Fruit fly (Drosophila melanogaster): ENCODE data around the gene CG14736.

Gene CG14736

DNA sequence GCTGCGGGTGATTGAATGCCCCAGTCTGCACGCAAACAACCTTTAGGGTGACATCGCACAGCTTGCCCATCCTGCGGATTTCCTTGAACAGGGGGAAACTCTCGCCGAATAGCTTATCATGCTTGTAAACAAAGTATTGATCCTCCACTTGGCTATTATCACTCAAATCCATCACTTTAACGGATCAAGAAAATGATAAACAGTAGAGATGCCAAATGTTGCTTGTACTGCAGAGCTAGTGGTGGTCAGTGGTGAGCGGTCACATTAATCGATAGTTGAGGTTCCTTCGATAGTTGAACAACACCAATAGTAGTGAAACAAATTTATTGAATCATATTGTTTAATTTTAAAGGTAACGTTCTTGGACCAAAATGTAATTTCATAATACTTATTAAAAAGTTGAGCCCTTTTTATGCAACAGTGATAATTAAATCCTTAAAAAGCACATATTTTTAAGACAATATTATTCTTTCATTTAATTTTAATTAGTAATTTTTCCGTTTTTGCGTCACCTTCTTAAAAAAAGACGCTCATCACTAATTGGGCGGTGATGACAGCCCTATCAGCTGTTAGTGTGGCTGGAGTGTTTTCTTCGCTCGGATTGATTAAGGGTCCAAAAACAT lies 30.0 kb upstream of the CG14736 start, which contains the start of the genes KLHL18 and GCC185 (continued):
- TF ChIP-seq eyg (GFP tag; optimal IDR thresholded peaks at IDR 0.05) = no peak
- peak; percentile 45 for TF ChIP-seq ewg (GFP tag; optimal IDR thresholded peaks at IDR 0.05)
- TF ChIP-seq CG2889 (GFP tag; IDR thresholded peaks at IDR 0.05) = peak; percentile 59; the same call in 1 of the 3 replicates
- TF ChIP-seq sc (optimal IDR thresholded peaks at IDR 0.05) = no peak
- TF ChIP-seq sc (GFP tag; optimal IDR thresholded peaks at IDR 0.05) = peak; percentile 57
- peak; percentile 49 for TF ChIP-seq psq (GFP tag; optimal IDR thresholded peaks at IDR 0.05)
- peak; percentile 83 for TF ChIP-seq CG12155 (GFP tag; optimal IDR thresholded peaks at IDR 0.05)
- TF ChIP-seq B-H1 (GFP tag; IDR thresholded peaks at IDR 0.05) = no peak
- TF ChIP-seq Hr78 (GFP tag; optimal IDR thresholded peaks at IDR 0.05) = no peak
- TF ChIP-seq CG31224 (GFP tag; IDR thresholded peaks at IDR 0.05) = peak; percentile 58
- TF ChIP-seq CG17802 (tag; optimal IDR thresholded peaks at IDR 0.05) = peak; percentile 27
- no peak for TF ChIP-seq PHDP (tag; optimal IDR thresholded peaks at IDR 0.05)
- TF ChIP-seq Tbp (GFP tag; optimal IDR thresholded peaks at IDR 0.05) = no peak
- TF ChIP-seq klu (GFP tag; IDR thresholded peaks at IDR 0.05) = peak; percentile 76; the same call in 1 of the 2 replicates
- TF ChIP-seq CG4730 (GFP tag; IDR thresholded peaks at IDR 0.05) = peak; percentile 56; the same call in 1 of the 2 replicates
- no peak for TF ChIP-seq p53 (GFP tag; optimal IDR thresholded peaks at IDR 0.05)
- no peak for TF ChIP-seq TFAM (GFP tag; optimal IDR thresholded peaks at IDR 0.05)
- no peak for TF ChIP-seq ci (GFP tag; IDR thresholded peaks at IDR 0.05)
- TF ChIP-seq Dad (GFP tag; optimal IDR thresholded peaks at IDR 0.05) = no peak
- TF ChIP-seq CG42726 (GFP tag; IDR thresholded peaks at IDR 0.05; ENCODE audit: partially characterized antibody) = 0 out of 2 replicates have a peak, but pooled peaks have one; percentile 37
- TF ChIP-seq gcm2 (GFP tag; optimal IDR thresholded peaks at IDR 0.05) = no peak
- TF ChIP-seq oc (tag; optimal IDR thresholded peaks at IDR 0.05) = no peak
- TF ChIP-seq bcd (GFP tag; optimal IDR thresholded peaks at IDR 0.05) = peak; percentile 83
- TF ChIP-seq btn (GFP tag; optimal IDR thresholded peaks at IDR 0.05) = no peak
- peak; percentile 68 for TF ChIP-seq bab2 (GFP tag; optimal IDR thresholded peaks at IDR 0.05)
- TF ChIP-seq Ravus (GFP tag; IDR thresholded peaks at IDR 0.05) = no peak
- TF ChIP-seq zfh1 (GFP tag; IDR thresholded peaks at IDR 0.05) = peak; percentile 56; the same call in 1 of the 3 replicates
- TF ChIP-seq MESR4 (GFP tag; optimal IDR thresholded peaks at IDR 0.05) = peak; percentile 53
- TF ChIP-seq Lim3 (GFP tag; IDR thresholded peaks at IDR 0.05) = no peak
- TF ChIP-seq CG4404 (GFP tag; IDR thresholded peaks at IDR 0.05) = peak; percentile 90
- TF ChIP-seq Scr (GFP tag; IDR thresholded peaks at IDR 0.05; ENCODE audit: partially characterized antibody) = peak; percentile 89
- TF ChIP-seq CG15514 (GFP tag; optimal IDR thresholded peaks at IDR 0.05) = peak; percentile 80
- TF ChIP-seq Sox100B (GFP tag; optimal IDR thresholded peaks at IDR 0.05) = no peak
- no peak; the same call in 1 of the 2 replicates for TF ChIP-seq E2f2 (GFP tag; IDR thresholded peaks at IDR 0.05)
- TF ChIP-seq Bdp1 (GFP tag; optimal IDR thresholded peaks at IDR 0.05) = peak; percentile 26
- TF ChIP-seq wek (GFP tag; optimal IDR thresholded peaks at IDR 0.05) = no peak
- TF ChIP-seq row (GFP tag; IDR thresholded peaks at IDR 0.05) = peak; percentile 98
- TF ChIP-seq lov (optimal IDR thresholded peaks at IDR 0.05) = no peak
- TF ChIP-seq lov (GFP tag; IDR thresholded peaks at IDR 0.05) = no peak
- no peak for TF ChIP-seq da (GFP tag; optimal IDR thresholded peaks at IDR 0.05)
- peak; percentile 45 for TF ChIP-seq D19B (GFP tag; optimal IDR thresholded peaks at IDR 0.05)
- peak; percentile 49; the same call in 1 of the 2 replicates for TF ChIP-seq hbn (GFP tag; IDR thresholded peaks at IDR 0.05; ENCODE audit: partially characterized antibody)
- peak; percentile 17 for TF ChIP-seq Side (GFP tag; optimal IDR thresholded peaks at IDR 0.05)
- TF ChIP-seq CG7786 (GFP tag; optimal IDR thresholded peaks at IDR 0.05) = peak; percentile 44
- TF ChIP-seq CG12659 (GFP tag; optimal IDR thresholded peaks at IDR 0.05) = peak; percentile 68
- TF ChIP-seq tx (GFP tag; optimal IDR thresholded peaks at IDR 0.05) = peak; percentile 39
- peak; percentile 42; the same call in 1 of the 2 replicates for TF ChIP-seq Doc2 (GFP tag; IDR thresholded peaks at IDR 0.05)
- peak; percentile 84 for TF ChIP-seq lilli (GFP tag; optimal IDR thresholded peaks at IDR 0.05)
- TF ChIP-seq CG1603 (tag; optimal IDR thresholded peaks at IDR 0.05) = no peak
- TF ChIP-seq CG17186 (GFP tag; optimal IDR thresholded peaks at IDR 0.05) = no peak
- TF ChIP-seq lbe (GFP tag; optimal IDR thresholded peaks at IDR 0.05) = no peak
